Worm (Caenorhabditis elegans) whole organism, late embryonic: ENCODE measurements around the gene xrn-2.

Experiments used
- C08G9.2 ChIP-seq: sonication (generic microtip); optimal IDR thresholded peaks from 2 replicates; lab custom pipeline; 2016; ENCODE audit warnings: mild to moderate bottlenecking, missing genetic modification characterization, moderate library complexity, missing compliant biosample characterization
- K02D7.2 ChIP-seq: sonication (generic microtip); optimal IDR thresholded peaks from 2 replicates; lab custom pipeline; 2017; ENCODE audit warnings: mild to moderate bottlenecking, missing genetic modification characterization, missing compliant biosample characterization
- T23F11.4 ChIP-seq: fragments of 200-800 bp; sonication (Bioruptor generic); optimal IDR thresholded peaks from 2 replicates; lab custom pipeline; 2018; ENCODE audit warnings: mild to moderate bottlenecking, missing genetic modification characterization, missing compliant biosample characterization
- ceh-18 ChIP-seq: sonication (generic microtip); optimal IDR thresholded peaks from 2 replicates; lab custom pipeline; 2016; ENCODE audit warnings: missing genetic modification characterization, missing compliant biosample characterization
- ceh-19 ChIP-seq: fragments of 200-800 bp; sonication (Bioruptor generic); optimal IDR thresholded peaks from 2 replicates; lab custom pipeline; 2018; ENCODE audit warnings: mild to moderate bottlenecking, missing genetic modification characterization, missing compliant biosample characterization
- ceh-24 ChIP-seq: sonication (generic microtip); optimal IDR thresholded peaks from 2 replicates; lab custom pipeline; 2016; ENCODE audit warnings: mild to moderate bottlenecking, missing genetic modification characterization, missing compliant biosample characterization
- ceh-45 ChIP-seq: fragments of 200-800 bp; sonication (Bioruptor generic); IDR thresholded peaks from 2 replicates; pipeline ENCODE4 v1.3.6; 2022; ENCODE audit warnings: missing genetic modification reagents, missing genetic modification characterization, missing compliant biosample characterization
- ceh-9 ChIP-seq: sonication (generic microtip); optimal IDR thresholded peaks from 2 replicates; lab custom pipeline; 2016; ENCODE audit warnings: mild to moderate bottlenecking, missing genetic modification characterization, inconsistent platforms, missing compliant biosample characterization
- dve-1 ChIP-seq: sonication (generic microtip); optimal IDR thresholded peaks from 2 replicates; lab custom pipeline; 2017; ENCODE audit warnings: antibody characterized with exemption, mild to moderate bottlenecking, missing genetic modification characterization, missing compliant biosample characterization
- elt-2 ChIP-seq: sonication (generic microtip); optimal IDR thresholded peaks from 2 replicates; lab custom pipeline; 2016; ENCODE audit warnings: missing genetic modification reagents, missing genetic modification characterization, missing compliant biosample characterization
- ets-4 ChIP-seq: sonication (generic microtip); optimal IDR thresholded peaks from 2 replicates; lab custom pipeline; 2016; ENCODE audit warnings: missing genetic modification characterization, missing compliant biosample characterization
- eyg-1 ChIP-seq: sonication (generic microtip); optimal IDR thresholded peaks from 2 replicates; lab custom pipeline; 2016; ENCODE audit warnings: missing genotype, missing genetic modification characterization, missing compliant biosample characterization
- fax-1 ChIP-seq: sonication (generic microtip); optimal IDR thresholded peaks from 2 replicates; lab custom pipeline; 2016; ENCODE audit warnings: missing genotype, missing genetic modification characterization, missing compliant biosample characterization
- fkh-6 ChIP-seq: sonication (generic microtip); optimal IDR thresholded peaks from 2 replicates; lab custom pipeline; 2016; ENCODE audit warnings: missing genetic modification characterization, missing compliant biosample characterization
- hlh-15 ChIP-seq: sonication (generic microtip); optimal IDR thresholded peaks from 2 replicates; lab custom pipeline; 2016; ENCODE audit warnings: missing genetic modification characterization, missing compliant biosample characterization
- hlh-30 ChIP-seq: sonication (generic microtip); optimal IDR thresholded peaks from 2 replicates; lab custom pipeline; 2017; ENCODE audit warnings: antibody characterized with exemption, missing genetic modification characterization, missing compliant biosample characterization; ENCODE audit not compliant: insufficient read depth
- lin-11 ChIP-seq: fragments of 200-800 bp; sonication (Bioruptor generic); optimal IDR thresholded peaks from 2 replicates; lab custom pipeline; 2018; ENCODE audit warnings: mild to moderate bottlenecking, missing genetic modification characterization, missing compliant biosample characterization
- madf-2 ChIP-seq: sonication (generic microtip); optimal IDR thresholded peaks from 2 replicates; lab custom pipeline; 2017; ENCODE audit warnings: missing genetic modification characterization, missing compliant biosample characterization
- mec-3 ChIP-seq: sonication (generic microtip); optimal IDR thresholded peaks from 2 replicates; lab custom pipeline; 2016; ENCODE audit warnings: borderline replicate concordance, missing genetic modification characterization, missing compliant biosample characterization
- npax-4 ChIP-seq: sonication (generic microtip); optimal IDR thresholded peaks from 2 replicates; lab custom pipeline; 2016; ENCODE audit warnings: missing genetic modification characterization, missing compliant biosample characterization
- odd-2 ChIP-seq: sonication (generic microtip); optimal IDR thresholded peaks from 2 replicates; lab custom pipeline; 2017; ENCODE audit warnings: antibody characterized with exemption, mild to moderate bottlenecking, missing genetic modification characterization, missing compliant biosample characterization
- pag-3 ChIP-seq: sonication (generic microtip); optimal IDR thresholded peaks from 2 replicates; lab custom pipeline; 2016; ENCODE audit warnings: missing compliant biosample characterization, missing genetic modification characterization, borderline replicate concordance
- pat-9 ChIP-seq: fragments of 200-800 bp; sonication (Bioruptor generic); optimal IDR thresholded peaks from 2 replicates; lab custom pipeline; 2018; ENCODE audit warnings: mild to moderate bottlenecking, missing genetic modification characterization, moderate library complexity, missing compliant biosample characterization
- pax-1 ChIP-seq: fragments of 150-350 bp; optimal IDR thresholded peaks from 2 replicates; lab custom pipeline; 2014; ENCODE audit warnings: missing biosample characterization, missing genetic modification characterization
- pha-2 ChIP-seq: sonication (generic microtip); optimal IDR thresholded peaks from 2 replicates; lab custom pipeline; 2017; ENCODE audit warnings: mild to moderate bottlenecking, missing genetic modification characterization, missing compliant biosample characterization
- pha-4 ChIP-seq: fragments of 150-350 bp; optimal IDR thresholded peaks from 2 replicates; lab custom pipeline; 2018; ENCODE audit warnings: missing biosample characterization, missing genetic modification reagents, missing genetic modification characterization
- pqm-1 ChIP-seq: sonication (generic microtip); optimal IDR thresholded peaks from 2 replicates; lab custom pipeline; 2016; ENCODE audit warnings: missing genetic modification characterization, missing compliant biosample characterization
- ref-2 ChIP-seq: sonication (generic microtip); optimal IDR thresholded peaks from 2 replicates; lab custom pipeline; 2016; ENCODE audit warnings: missing genetic modification characterization, missing compliant biosample characterization
- rnt-1 ChIP-seq: sonication (generic microtip); optimal IDR thresholded peaks from 2 replicates; lab custom pipeline; 2016; ENCODE audit warnings: missing genetic modification characterization, missing compliant biosample characterization
- sdc-2 ChIP-seq: sonication (generic microtip); optimal IDR thresholded peaks from 2 replicates; lab custom pipeline; 2016; ENCODE audit warnings: missing genotype, missing genetic modification characterization, missing compliant biosample characterization
- sox-2 ChIP-seq: fragments of 200-800 bp; sonication (Bioruptor generic); IDR thresholded peaks from 2 replicates; pipeline ENCODE4 v1.3.6; 2022; ENCODE audit warnings: missing genetic modification reagents, missing genetic modification characterization, missing compliant biosample characterization
- tbx-7 ChIP-seq: sonication (generic microtip); optimal IDR thresholded peaks from 2 replicates; lab custom pipeline; 2016; ENCODE audit warnings: missing genotype, missing genetic modification characterization, missing compliant biosample characterization
- unc-3 ChIP-seq, 2 experiments: fragments of 200-800 bp in 1 of 2; sonication (Bioruptor generic) in 1 of 2; sonication (generic microtip) in 1 of 2; conservative IDR thresholded peaks in 1 of 2; optimal IDR thresholded peaks in 1 of 2; 2 replicates each; pipeline versions ENCODE4 v1.3.6 to Lab custom; 2016 to 2022; ENCODE audit warnings: missing compliant biosample characterization in 2 of 2, missing genetic modification characterization in 2 of 2, missing genetic modification reagents in 1 of 2
- unc-55 ChIP-seq: sonication (generic microtip); optimal IDR thresholded peaks from 2 replicates; lab custom pipeline; 2017; ENCODE audit warnings: missing biosample characterization, missing genetic modification reagents, missing genetic modification characterization
- unc-86 ChIP-seq: sonication (generic microtip); optimal IDR thresholded peaks from 2 replicates; lab custom pipeline; 2016; ENCODE audit warnings: missing genetic modification characterization, missing compliant biosample characterization
- zip-5 ChIP-seq: sonication (generic microtip); optimal IDR thresholded peaks from 2 replicates; lab custom pipeline; 2016; ENCODE audit warnings: missing genetic modification characterization, missing compliant biosample characterization
- ztf-16 ChIP-seq: sonication (generic microtip); optimal IDR thresholded peaks from 2 replicates; lab custom pipeline; 2017; ENCODE audit warnings: missing genetic modification characterization, missing compliant biosample characterization

Gene xrn-2

ce11 chrII:14154357-14154756 is 1.2 kb upstream of the xrn-2 start, which contains the start of gene Y48B6A.1 (continued):
- TF ChIP-seq ceh-9 (no peak), pqm-1 (tag; lab: Kevin White, UChicago) (peak; percentile 46), odd-2 (tag; lab: Kevin White, UChicago) (no peak), unc-55 (GFP tag; lab: Kevin White, UChicago) (peak; percentile 70), mec-3 (tag; lab: Kevin White, UChicago) (peak; percentile 79), ceh-19 (GFP tag; lab: Kevin White, UChicago) (no peak), fax-1 (tag; lab: Kevin White, UChicago) (peak; percentile 56), lin-11 (tag; lab: Kevin White, UChicago) (no peak), ceh-18 (tag; lab: Kevin White, UChicago) (peak; percentile 75), eyg-1 (tag; lab: Kevin White, UChicago) (peak; percentile 31), pax-1 (tag; lab: Kevin White, UChicago) (peak; percentile 84), ztf-16 (peak; percentile 74), elt-2 (tag; lab: Kevin White, UChicago) (peak; percentile 58), ref-2 (tag; lab: Kevin White, UChicago) (peak; percentile 92), ceh-24 (tag; lab: Kevin White, UChicago) (no peak), ceh-45 (GFP tag; lab: Robert Waterston, UW) (no peak)

- TF ChIP-seq ref-2 (tag; lab: Kevin White, UChicago) (no peak), ceh-24 (tag; lab: Kevin White, UChicago) (no peak), C08G9.2 (no peak), ceh-18 (tag; lab: Kevin White, UChicago) (no peak), pag-3 (no peak), ceh-45 (GFP tag; lab: Robert Waterston, UW) (no peak), mec-3 (tag; lab: Kevin White, UChicago) (no peak), sox-2 (GFP tag; lab: Robert Waterston, UW) (no peak), ets-4 (no peak), pax-1 (tag; lab: Kevin White, UChicago) (no peak), dve-1 (no peak), unc-86 (tag; lab: Kevin White, UChicago) (no peak), unc-3 (GFP tag; conservative IDR thresholded peaks at IDR 0.05; lab: Robert Waterston, UW) (no peak), unc-3 (tag; optimal IDR thresholded peaks at IDR 0.05; lab: Kevin White, UChicago) (no peak)
Observed at ce11 chrII:14165430-14165929, 9.9 kb downstream of the xrn-2 start.

DNA sequence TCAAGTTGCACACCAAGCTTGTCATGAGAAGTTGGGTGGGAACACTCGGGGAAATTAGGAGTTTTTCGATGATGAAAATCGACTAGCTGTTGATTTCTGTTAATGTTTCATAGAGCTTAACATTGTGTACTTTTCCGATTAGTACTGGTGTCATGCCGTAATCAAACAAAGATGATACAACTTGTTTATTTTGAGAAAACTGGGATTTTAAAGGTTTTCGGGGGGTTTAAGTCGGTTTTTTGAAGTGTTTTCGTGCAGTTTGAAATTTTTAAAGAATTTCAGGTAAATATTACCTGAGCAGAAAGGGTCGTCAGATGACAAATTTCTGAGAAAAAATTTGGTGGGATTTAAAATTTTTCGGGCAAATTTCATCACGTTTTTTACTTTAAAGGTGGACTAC is 16.0 kb downstream of the xrn-2 start, which contains the start of gene eat-2:
Gene eat-2 (minus strand): TSS at position 101 of the 400 bp plus-strand sequence.
- TF ChIP-seq pha-4 (tag; lab: Kevin White, UChicago) (no peak), fax-1 (tag; lab: Kevin White, UChicago) (no peak), K02D7.2 (no peak), pha-2 (no peak), hlh-15 (tag; lab: Kevin White, UChicago) (no peak), fkh-6 (tag; lab: Kevin White, UChicago) (no peak), ceh-9 (no peak), odd-2 (tag; lab: Kevin White, UChicago) (no peak), hlh-30 (tag; lab: Kevin White, UChicago) (no peak), dve-1 (no peak), npax-4 (tag; lab: Kevin White, UChicago) (no peak), lin-11 (tag; lab: Kevin White, UChicago) (no peak), rnt-1 (tag; lab: Kevin White, UChicago) (no peak), unc-86 (tag; lab: Kevin White, UChicago) (no peak)

DNA sequence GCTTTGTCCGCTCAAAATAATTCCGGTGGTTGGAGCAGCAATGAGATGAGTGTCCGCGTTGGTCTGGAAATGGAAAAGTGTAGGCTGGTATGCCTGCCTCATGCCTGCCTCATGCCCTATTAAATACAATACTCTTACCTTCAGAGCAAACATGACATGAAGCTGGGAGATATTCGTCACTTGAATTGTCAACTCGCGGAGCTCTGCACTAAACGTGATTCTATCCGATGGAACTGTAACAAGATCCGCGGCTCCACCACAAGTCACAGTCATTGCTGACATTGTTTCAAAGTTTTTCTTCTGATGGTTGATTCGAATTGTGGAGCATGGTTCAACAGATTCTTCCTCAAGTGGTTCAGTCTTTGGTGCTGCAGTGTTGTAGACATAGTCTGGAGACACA is 17.6 kb downstream of the xrn-2 start:
- no peak for TF ChIP-seq tbx-7 (tag; lab: Kevin White, UChicago)

ce11 chrII:14175099-14175498 is 19.5 kb downstream of the xrn-2 start, which contains the start of gene Y48B6A.5:
Gene Y48B6A.5 (minus strand): TSS chrII:14175199.
- TF ChIP-seq pag-3 (no peak), unc-86 (tag; lab: Kevin White, UChicago) (no peak), T23F11.4 (GFP tag; lab: Kevin White, UChicago) (no peak), ceh-9 (no peak), unc-3 (GFP tag; conservative IDR thresholded peaks at IDR 0.05; lab: Robert Waterston, UW) (no peak), unc-3 (tag; optimal IDR thresholded peaks at IDR 0.05; lab: Kevin White, UChicago) (no peak), dve-1 (no peak), pat-9 (tag; lab: Kevin White, UChicago) (no peak), sdc-2 (tag; lab: Kevin White, UChicago) (no peak), zip-5 (tag; lab: Kevin White, UChicago) (no peak), madf-2 (tag; lab: Kevin White, UChicago) (no peak)
